Fruit fly (Drosophila melanogaster) whole organism, embryonic: ENCODE data around the gene CG7903.

Experiments used
- BEAF-32 ChIP-seq: fragments of 200-800 bp; sonication (Bioruptor generic); optimal IDR thresholded peaks from 3 replicates; lab custom pipeline; 2017; ENCODE audit warnings: missing biosample characterization, missing genetic modification characterization, mild to moderate bottlenecking, moderate library complexity, missing genetic modification reagents
- Bgb ChIP-seq: fragments of 200-800 bp; sonication (Bioruptor generic); IDR thresholded peaks from 2 replicates; pipeline ENCODE4 v1.3.6; 2022; ENCODE audit warnings: missing biosample characterization, missing genetic modification characterization; ENCODE audit not compliant: partially characterized antibody
- gem ChIP-seq: fragments of 200-800 bp; sonication (Bioruptor generic); optimal IDR thresholded peaks from 2 replicates; lab custom pipeline; 2019; ENCODE audit warnings: missing biosample characterization, mild to moderate bottlenecking, missing genetic modification characterization, moderate library complexity
- psq ChIP-seq: fragments of 200-800 bp; sonication (Bioruptor generic); optimal IDR thresholded peaks from 2 replicates; lab custom pipeline; 2017; ENCODE audit warnings: missing biosample characterization, missing genetic modification characterization
- ttk ChIP-seq: fragments of 200-800 bp; sonication (Bioruptor generic); IDR thresholded peaks from 2 replicates; pipeline ENCODE4 v2.1.2; 2022; ENCODE audit warnings: missing biosample characterization, missing genetic modification characterization

dm6 chr3R:29995035-29995434 is at the start of gene CG7903, which contains the start of gene Sas-6:
- TF ChIP-seq BEAF-32 (GFP tag; lab: Kevin White, UChicago) (peak; percentile 73), psq (GFP tag; lab: Kevin White, UChicago) (no peak), gem (tag; lab: Kevin White, UChicago) (no peak), ttk (GFP tag; lab: Robert Waterston, UW) (no peak), Bgb (GFP tag; lab: Robert Waterston, UW) (peak; percentile 85)
